Worm (Caenorhabditis elegans) whole organism, L1 larva: Measurements from ENCODE around the gene sri-10.

Source experiments
- grh-1 ChIP-seq: fragments of 200-800 bp; sonication (Bioruptor generic); IDR thresholded peaks from 2 replicates; pipeline ENCODE4 v1.3.6; 2022; ENCODE audit warnings: missing genetic modification reagents, missing genetic modification characterization, missing compliant biosample characterization
- skn-1 ChIP-seq: fragments of 150-350 bp; optimal IDR thresholded peaks from 2 replicates; lab custom pipeline; 2014; ENCODE audit warnings: missing biosample characterization, missing genetic modification characterization

ce11 chrV:18800811-18801210 lies 5.5 kb downstream of the sri-10 start, which contains the start of gene nhr-170:
- TF ChIP-seq grh-1 (GFP tag; lab: Robert Waterston, UW) (no peak), skn-1 (tag; lab: Kevin White, UChicago) (no peak)
